Fruit fly (Drosophila melanogaster): ENCODE measurements around the gene GstD3.
A peak's percentile ranks its signal among the peaks of the same experiment; 100 is the strongest.

Gene GstD3

DNA sequence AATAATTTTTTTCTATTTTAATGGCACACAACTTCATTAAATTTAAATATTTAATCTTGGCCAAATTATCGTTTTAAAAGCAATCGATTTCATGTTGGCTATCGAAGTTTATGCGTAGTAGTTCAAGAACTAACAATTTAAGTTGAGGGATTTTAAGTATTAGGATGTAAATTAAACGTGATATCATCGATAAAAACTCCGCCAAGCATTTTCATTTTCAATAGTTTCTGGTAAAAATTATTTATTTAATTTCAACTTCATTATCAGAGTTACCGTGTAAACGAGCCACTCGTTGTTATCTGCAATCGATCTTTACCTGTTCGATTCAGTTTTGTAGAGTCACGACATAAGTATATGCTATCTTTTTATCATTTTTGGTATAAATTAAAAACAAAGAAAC, 30.1 kb downstream of the GstD3 start (continued):
- TF ChIP-seq BEAF-32 (GFP tag; optimal IDR thresholded peaks at IDR 0.05) (peak; percentile 46), Usf (GFP tag; optimal IDR thresholded peaks at IDR 0.05) (peak; percentile 93), CG8765 (GFP tag; IDR thresholded peaks at IDR 0.05) (peak; percentile 91), pfk (GFP tag; optimal IDR thresholded peaks at IDR 0.05) (peak; percentile 76), Awh (GFP tag; IDR thresholded peaks at IDR 0.05) (peak; percentile 98), CG30020 (tag; optimal IDR thresholded peaks at IDR 0.05) (peak; percentile 90), Opbp (GFP tag; IDR thresholded peaks at IDR 0.05; ENCODE audit: partially characterized antibody) (no peak), MTF-1 (GFP tag; optimal IDR thresholded peaks at IDR 0.05; ENCODE audit: borderline replicate concordance) (peak; percentile 99), run (tag; optimal IDR thresholded peaks at IDR 0.05) (peak; percentile 95), Mes4 (GFP tag; optimal IDR thresholded peaks at IDR 0.05) (peak; percentile 93), ewg (GFP tag; optimal IDR thresholded peaks at IDR 0.05) (peak; percentile 90), dysf (GFP tag; IDR thresholded peaks at IDR 0.05) (peak; percentile 97), tx (GFP tag; optimal IDR thresholded peaks at IDR 0.05) (peak; percentile 84), Doc2 (GFP tag; IDR thresholded peaks at IDR 0.05) (no peak), ERR (GFP tag; optimal IDR thresholded peaks at IDR 0.05) (peak; percentile 92), ac (GFP tag; optimal IDR thresholded peaks at IDR 0.05) (peak; percentile 95), lola (GFP tag; optimal IDR thresholded peaks at IDR 0.05) (peak in 1 of 3 experiments; percentile 99), CG17612 (GFP tag; IDR thresholded peaks at IDR 0.05) (peak; percentile 79), Elba2 (GFP tag; optimal IDR thresholded peaks at IDR 0.05) (peak; percentile 81), CG2712 (tag; optimal IDR thresholded peaks at IDR 0.05) (peak; percentile 99), CG33557 (GFP tag; optimal IDR thresholded peaks at IDR 0.05) (peak; percentile 99), unc-4 (GFP tag; IDR thresholded peaks at IDR 0.05; ENCODE audit: partially characterized antibody) (no peak), p53 (GFP tag; optimal IDR thresholded peaks at IDR 0.05) (peak; percentile 80), kah (GFP tag; optimal IDR thresholded peaks at IDR 0.05) (peak; percentile 97), dan (GFP tag; IDR thresholded peaks at IDR 0.05) (peak; percentile 47; the same call in 1 of the 2 replicates), Asciz (GFP tag; optimal IDR thresholded peaks at IDR 0.05) (peak; percentile 98), CG3281 (GFP tag; optimal IDR thresholded peaks at IDR 0.05) (peak; percentile 97), CG10209 (GFP tag; optimal IDR thresholded peaks at IDR 0.05) (peak; percentile 97), esg (GFP tag; conservative IDR thresholded peaks at IDR 0.05) (peak; percentile 93), repo (GFP tag; optimal IDR thresholded peaks at IDR 0.05) (peak; percentile 98), sqz (GFP tag; optimal IDR thresholded peaks at IDR 0.05) (peak; percentile 99), Bteb2 (GFP tag; optimal IDR thresholded peaks at IDR 0.05) (peak; percentile 96), ssp (GFP tag; IDR thresholded peaks at IDR 0.05) (peak; percentile 76), so (GFP tag; IDR thresholded peaks at IDR 0.05) (peak; percentile 98), CG9437 (GFP tag; optimal IDR thresholded peaks at IDR 0.05) (peak; percentile 92), CG6175 (GFP tag; IDR thresholded peaks at IDR 0.05) (peak; percentile 75; the same call in 2 of the 3 replicates), CG7271 (tag; optimal IDR thresholded peaks at IDR 0.05) (peak; percentile 98), B-H1 (GFP tag; IDR thresholded peaks at IDR 0.05) (peak; percentile 93; the same call in 2 of the 3 replicates), Optix (GFP tag; IDR thresholded peaks at IDR 0.05) (peak; percentile 86), CG17385 (GFP tag; optimal IDR thresholded peaks at IDR 0.05) (peak; percentile 96), H15 (GFP tag; IDR thresholded peaks at IDR 0.05) (peak; percentile 92), crc (GFP tag; optimal IDR thresholded peaks at IDR 0.05) (peak; percentile 91), chm (GFP tag; IDR thresholded peaks at IDR 0.05) (peak; percentile 100), CG11560 (tag; IDR thresholded peaks at IDR 0.05) (peak; percentile 65; the same call in 2 of the 3 replicates), Dp (GFP tag; optimal IDR thresholded peaks at IDR 0.05) (peak; percentile 47), CG13894 (tag; optimal IDR thresholded peaks at IDR 0.05) (peak; percentile 99), CG8089 (GFP tag; optimal IDR thresholded peaks at IDR 0.05) (peak; percentile 88), CG3163 (GFP tag; optimal IDR thresholded peaks at IDR 0.05) (peak; percentile 75), CG6254 (GFP tag; optimal IDR thresholded peaks at IDR 0.05) (peak; percentile 98), CG4617 (GFP tag; optimal IDR thresholded peaks at IDR 0.05; ENCODE audit: borderline replicate concordance) (peak; percentile 84)
